Fruit fly (Drosophila melanogaster) whole organism, embryonic: ENCODE measurements around the gene Dpm1.

Experiments used
- Abd-B ChIP-seq: fragments of 200-800 bp; sonication (Bioruptor generic); optimal IDR thresholded peaks from 2 replicates; lab custom pipeline; 2018; ENCODE audit warnings: missing biosample characterization, mild to moderate bottlenecking, missing genetic modification characterization, moderate library complexity
- Bgb ChIP-seq: fragments of 200-800 bp; sonication (Bioruptor generic); IDR thresholded peaks from 2 replicates; pipeline ENCODE4 v1.3.6; 2022; ENCODE audit warnings: missing biosample characterization, missing genetic modification characterization; ENCODE audit not compliant: partially characterized antibody
- C15 ChIP-seq: fragments of 200-800 bp; sonication (Bioruptor generic); IDR thresholded peaks from 3 replicates; pipeline ENCODE4 v1.3.6; 2022; ENCODE audit warnings: missing biosample characterization, missing genetic modification characterization
- CG10321 ChIP-seq: fragments of 200-800 bp; sonication (Bioruptor generic); IDR thresholded peaks from 2 replicates; pipeline ENCODE4 v1.3.6; 2022; ENCODE audit warnings: missing biosample characterization, missing genetic modification characterization
- CG11560 ChIP-seq: fragments of 200-800 bp; sonication (Bioruptor generic); IDR thresholded peaks from 3 replicates; pipeline ENCODE4 v1.3.6; 2022; ENCODE audit warnings: missing biosample characterization, missing genetic modification characterization
- CG12104 ChIP-seq: fragments of 200-800 bp; sonication (Bioruptor generic); optimal IDR thresholded peaks from 3 replicates; lab custom pipeline; 2016; ENCODE audit warnings: missing biosample characterization, missing genetic modification characterization
- CG15269 ChIP-seq: fragments of 200-800 bp; sonication (Bioruptor generic); optimal IDR thresholded peaks from 2 replicates; lab custom pipeline; 2018; ENCODE audit warnings: missing biosample characterization, mild to moderate bottlenecking, missing genetic modification characterization, moderate library complexity
- CG1603 ChIP-seq: fragments of 200-800 bp; sonication (Bioruptor generic); optimal IDR thresholded peaks from 2 replicates; lab custom pipeline; 2019; ENCODE audit warnings: missing biosample characterization, mild to moderate bottlenecking, missing genetic modification characterization, moderate library complexity
- CG18262 ChIP-seq: fragments of 200-800 bp; optimal IDR thresholded peaks from 3 replicates; lab custom pipeline; 2019; ENCODE audit warnings: missing biosample characterization, mild to moderate bottlenecking, missing genetic modification characterization, moderate library complexity
- CG18599 ChIP-seq: fragments of 200-800 bp; sonication (Bioruptor generic); optimal IDR thresholded peaks from 3 replicates; lab custom pipeline; 2017; ENCODE audit warnings: missing biosample characterization, missing genetic modification characterization, mild to moderate bottlenecking, moderate library complexity, missing genetic modification reagents
- CG2116 ChIP-seq: fragments of 200-800 bp; sonication (Bioruptor generic); optimal IDR thresholded peaks from 3 replicates; lab custom pipeline; 2018; ENCODE audit warnings: missing biosample characterization, mild to moderate bottlenecking, missing genetic modification characterization
- CG2875 ChIP-seq: fragments of 200-800 bp; sonication (Bioruptor generic); optimal IDR thresholded peaks from 2 replicates; lab custom pipeline; 2017; ENCODE audit warnings: missing biosample characterization, mild to moderate bottlenecking, missing genetic modification characterization, missing genetic modification reagents
- CG4617 ChIP-seq: fragments of 200-800 bp; sonication (Bioruptor generic); optimal IDR thresholded peaks from 3 replicates; lab custom pipeline; 2016; ENCODE audit warnings: missing biosample characterization, missing genetic modification characterization, borderline replicate concordance
- CG6813 ChIP-seq: fragments of 200-800 bp; sonication (Bioruptor generic); optimal IDR thresholded peaks from 2 replicates; lab custom pipeline; 2017; ENCODE audit warnings: missing biosample characterization, missing genetic modification characterization, mild to moderate bottlenecking, moderate library complexity, missing genetic modification reagents
- CG8924 ChIP-seq: fragments of 200-800 bp; optimal IDR thresholded peaks from 3 replicates; lab custom pipeline; 2019; ENCODE audit warnings: missing biosample characterization, mild to moderate bottlenecking, missing genetic modification characterization, moderate library complexity
- Dfd ChIP-seq, 2 experiments: fragments of >200 bp; optimal IDR thresholded peaks; 2 replicates each; lab custom pipeline; 2017; ENCODE audit warnings: missing biosample characterization in 2 of 2, missing genetic modification characterization in 2 of 2
- Doc2 ChIP-seq: fragments of 200-800 bp; sonication (Bioruptor generic); IDR thresholded peaks from 2 replicates; pipeline ENCODE4 v1.3.6; 2022; ENCODE audit warnings: missing biosample characterization, missing genetic modification characterization
- Doc3 ChIP-seq: fragments of 200-800 bp; sonication (Bioruptor generic); IDR thresholded peaks from 3 replicates; pipeline ENCODE4 v1.3.6; 2022; ENCODE audit warnings: missing biosample characterization, missing genetic modification characterization; ENCODE audit not compliant: partially characterized antibody
- E2f1 ChIP-seq: fragments of 200-800 bp; sonication (Bioruptor generic); IDR thresholded peaks from 2 replicates; pipeline ENCODE4 v1.3.6; 2022; ENCODE audit warnings: missing biosample characterization, missing genetic modification characterization
- Elba2 ChIP-seq: fragments of 200-800 bp; sonication (Bioruptor generic); optimal IDR thresholded peaks from 3 replicates; lab custom pipeline; 2016; ENCODE audit warnings: missing biosample characterization, missing genetic modification characterization
- GATAe ChIP-seq: fragments of 200-800 bp; sonication (Bioruptor generic); conservative IDR thresholded peaks from 2 replicates; pipeline ENCODE4 v1.3.6; 2022; ENCODE audit warnings: missing biosample characterization, missing genetic modification characterization
- HLH3B ChIP-seq: fragments of 200-800 bp; sonication (Bioruptor generic); IDR thresholded peaks from 2 replicates; pipeline ENCODE4 v1.3.6; 2022; ENCODE audit warnings: missing biosample characterization, missing genetic modification characterization
- HLHmδ ChIP-seq: fragments of 200-800 bp; sonication (Bioruptor generic); optimal IDR thresholded peaks from 2 replicates; lab custom pipeline; 2018; ENCODE audit warnings: missing biosample characterization, mild to moderate bottlenecking, missing genetic modification characterization, moderate library complexity
- Hey ChIP-seq: fragments of 200-800 bp; sonication (Bioruptor generic); optimal IDR thresholded peaks from 3 replicates; lab custom pipeline; 2018; ENCODE audit warnings: missing biosample characterization, mild to moderate bottlenecking, missing genetic modification characterization
- HmgD ChIP-seq: fragments of 200-800 bp; sonication (Bioruptor generic); optimal IDR thresholded peaks from 3 replicates; lab custom pipeline; 2016; ENCODE audit warnings: missing biosample characterization, missing genetic modification characterization
- NC2β ChIP-seq: fragments of 200-800 bp; sonication (Bioruptor generic); optimal IDR thresholded peaks from 2 replicates; lab custom pipeline; 2016; ENCODE audit warnings: missing biosample characterization, missing genetic modification characterization
- NK7.1 ChIP-seq: fragments of 200-800 bp; sonication (Bioruptor generic); optimal IDR thresholded peaks from 3 replicates; lab custom pipeline; 2016; ENCODE audit warnings: missing biosample characterization, missing genetic modification characterization
- Opbp ChIP-seq: fragments of 200-800 bp; sonication (Bioruptor generic); IDR thresholded peaks from 3 replicates; pipeline ENCODE4 v1.3.6; 2022; ENCODE audit warnings: missing biosample characterization, missing genetic modification characterization; ENCODE audit not compliant: partially characterized antibody
- Optix ChIP-seq: fragments of 200-800 bp; sonication (Bioruptor generic); IDR thresholded peaks from 3 replicates; pipeline ENCODE4 v1.3.6; 2022; ENCODE audit warnings: missing biosample characterization, missing genetic modification characterization
- Pdp1 ChIP-seq, 2 experiments: fragments of 200-800 bp; sonication (Bioruptor generic); optimal IDR thresholded peaks; 3 replicates each; lab custom pipeline; 2016; ENCODE audit warnings: missing biosample characterization in 2 of 2, missing genetic modification characterization in 2 of 2, mild to moderate bottlenecking in 1 of 2, moderate library complexity in 1 of 2
- Ptx1 ChIP-seq: fragments of 200-800 bp; sonication (Bioruptor generic); IDR thresholded peaks from 2 replicates; pipeline ENCODE4 v1.3.6; 2022; ENCODE audit warnings: missing biosample characterization, missing genetic modification characterization
- Spps ChIP-seq: fragments of 200-800 bp; sonication (Bioruptor generic); optimal IDR thresholded peaks from 2 replicates; lab custom pipeline; 2018; ENCODE audit warnings: missing biosample characterization, mild to moderate bottlenecking, missing genetic modification characterization
- Trl ChIP-seq, 3 experiments: fragments of >200 bp in 2 of 3; fragments of 200-800 bp in 1 of 3; sonication (Bioruptor generic) in 1 of 3; optimal IDR thresholded peaks; 2 replicates in 1 of 3; 3 replicates in 2 of 3; lab custom pipeline; 2016 to 2017; ENCODE audit warnings: missing biosample characterization in 1 of 3, missing genetic modification characterization in 1 of 3
- ap ChIP-seq: fragments of 200-800 bp; sonication (Bioruptor generic); IDR thresholded peaks from 2 replicates; pipeline ENCODE4 v1.3.6; 2022; ENCODE audit warnings: missing biosample characterization, missing genetic modification characterization
- cas ChIP-seq: fragments of 200-800 bp; sonication (Bioruptor generic); IDR thresholded peaks from 2 replicates; pipeline ENCODE4 v1.3.6; 2022; ENCODE audit warnings: missing biosample characterization, missing genetic modification characterization
- chn ChIP-seq: fragments of 200-800 bp; sonication (Bioruptor generic); optimal IDR thresholded peaks from 2 replicates; lab custom pipeline; 2016; ENCODE audit warnings: missing biosample characterization, missing genetic modification characterization
- crp ChIP-seq, 2 experiments: fragments of 200-800 bp; sonication (Bioruptor generic); optimal IDR thresholded peaks; 2 replicates in 1 of 2; 3 replicates in 1 of 2; lab custom pipeline; 2017; ENCODE audit warnings: missing biosample characterization in 2 of 2, missing genetic modification characterization in 2 of 2, mild to moderate bottlenecking in 1 of 2, moderate library complexity in 1 of 2
- cwo ChIP-seq: fragments of 200-800 bp; sonication (Bioruptor generic); optimal IDR thresholded peaks from 3 replicates; lab custom pipeline; 2017; ENCODE audit warnings: missing biosample characterization, missing genetic modification characterization, mild to moderate bottlenecking, moderate library complexity, missing genetic modification reagents
- disco-r ChIP-seq: fragments of 200-800 bp; sonication (Bioruptor generic); optimal IDR thresholded peaks from 2 replicates; lab custom pipeline; 2016; ENCODE audit warnings: missing biosample characterization, missing genetic modification characterization
- dpn ChIP-seq, 2 experiments: fragments of 200-800 bp; sonication (Bioruptor generic); optimal IDR thresholded peaks; 3 replicates each; lab custom pipeline; 2016; ENCODE audit warnings: missing biosample characterization in 2 of 2, missing genetic modification characterization in 2 of 2
- gfzf ChIP-seq: fragments of 200-800 bp; sonication (Bioruptor generic); optimal IDR thresholded peaks from 2 replicates; lab custom pipeline; 2016; ENCODE audit warnings: missing biosample characterization, mild to moderate bottlenecking, missing genetic modification characterization, moderate library complexity
- kni ChIP-seq: fragments of 200-800 bp; sonication (Bioruptor generic); optimal IDR thresholded peaks from 3 replicates; lab custom pipeline; 2017; ENCODE audit warnings: mild to moderate bottlenecking, missing biosample characterization, missing genetic modification reagents, missing genetic modification characterization
- peb ChIP-seq: fragments of 200-800 bp; sonication (Bioruptor generic); IDR thresholded peaks from 2 replicates; pipeline ENCODE4 v1.3.6; 2022; ENCODE audit warnings: missing biosample characterization, missing genetic modification characterization
- rib ChIP-seq: fragments of 200-800 bp; sonication (Bioruptor generic); IDR thresholded peaks from 2 replicates; pipeline ENCODE4 v1.3.6; 2022; ENCODE audit warnings: missing biosample characterization, missing genetic modification characterization
- row ChIP-seq: fragments of 200-800 bp; sonication (Bioruptor generic); IDR thresholded peaks from 3 replicates; pipeline ENCODE4 v1.3.6; 2022; ENCODE audit warnings: missing biosample characterization, missing genetic modification characterization
- stwl ChIP-seq: fragments of 200-800 bp; sonication (Bioruptor generic); optimal IDR thresholded peaks from 3 replicates; lab custom pipeline; 2018; ENCODE audit warnings: missing biosample characterization, mild to moderate bottlenecking, missing genetic modification characterization, moderate library complexity
- yki ChIP-seq: fragments of >200 bp; optimal IDR thresholded peaks from 3 replicates; lab custom pipeline; 2018
- zfh2 ChIP-seq: fragments of 200-800 bp; sonication (Bioruptor generic); optimal IDR thresholded peaks from 2 replicates; lab custom pipeline; 2016; ENCODE audit warnings: missing biosample characterization, missing genetic modification characterization

Gene Dpm1

dm6 chr2L:19572496-19573317 lies 46.5 kb upstream of the Dpm1 start (continued):
- TF ChIP-seq Optix (GFP tag; lab: Robert Waterston, UW): no peak
- TF ChIP-seq GATAe: no peak; the same call in 1 of the 2 replicates
- peak; percentile 41; the same call in 1 of the 2 replicates for TF ChIP-seq E2f1
- TF ChIP-seq Trl (optimal IDR thresholded peaks at IDR 0.05; lab: Kevin White, UChicago): peak; percentile 86 to 94
- TF ChIP-seq Trl (GFP tag; optimal IDR thresholded peaks at IDR 0.05; lab: Kevin White, UChicago): peak; percentile 55
- peak; percentile 20 for TF ChIP-seq CG6813 (GFP tag; lab: Kevin White, UChicago)
- peak; percentile 65 for TF ChIP-seq CG8924 (tag; lab: Kevin White, UChicago)
- no peak for TF ChIP-seq kni
- TF ChIP-seq peb (GFP tag; lab: Robert Waterston, UW): no peak
- TF ChIP-seq HLHmδ (GFP tag; lab: Kevin White, UChicago): peak; percentile 63
- no peak for TF ChIP-seq stwl (tag; lab: Kevin White, UChicago)
- no peak for TF ChIP-seq crp (GFP tag; optimal IDR thresholded peaks at IDR 0.05; lab: Kevin White, UChicago)
- TF ChIP-seq Doc2 (GFP tag; lab: Robert Waterston, UW): no peak
- TF ChIP-seq cas (GFP tag; lab: Robert Waterston, UW): no peak
- peak; percentile 87 for TF ChIP-seq CG18599 (GFP tag; lab: Kevin White, UChicago)
- peak; percentile 44 for TF ChIP-seq Spps (tag; lab: Kevin White, UChicago)
- TF ChIP-seq row: peak; percentile 96
- peak; percentile 46 for TF ChIP-seq yki
- peak; percentile 69 for TF ChIP-seq Elba2 (GFP tag; lab: Kevin White, UChicago)
- no peak for TF ChIP-seq CG10321
- peak; percentile 24 for TF ChIP-seq NC2β
- no peak for TF ChIP-seq CG11560 (tag; lab: Robert Waterston, UW)
- TF ChIP-seq ap (GFP tag; lab: Robert Waterston, UW): no peak
- TF ChIP-seq dpn (GFP tag; optimal IDR thresholded peaks at IDR 0.05; lab: Kevin White, UChicago): peak; percentile 56 to 68
- no peak for TF ChIP-seq Hey (tag; lab: Kevin White, UChicago)
- TF ChIP-seq CG18262 (tag; lab: Kevin White, UChicago): peak; percentile 77
- TF ChIP-seq CG4617 (GFP tag; lab: Kevin White, UChicago): peak; percentile 26
- TF ChIP-seq Pdp1 (GFP tag; optimal IDR thresholded peaks at IDR 0.05; lab: Kevin White, UChicago): peak; percentile 58 to 72
- TF ChIP-seq Dfd (GFP tag; optimal IDR thresholded peaks at IDR 0.05; lab: Kevin White, UChicago): no peak
- peak; percentile 38 for TF ChIP-seq CG12104 (GFP tag; lab: Kevin White, UChicago)
- TF ChIP-seq HmgD (GFP tag; lab: Kevin White, UChicago): no peak
- TF ChIP-seq CG2875 (GFP tag; lab: Kevin White, UChicago): peak; percentile 19
- TF ChIP-seq disco-r (GFP tag; lab: Kevin White, UChicago): peak; percentile 45
- TF ChIP-seq Doc3: no peak
- TF ChIP-seq CG1603 (tag; lab: Kevin White, UChicago): peak; percentile 62
- TF ChIP-seq CG15269 (tag; lab: Kevin White, UChicago): peak; percentile 75
- TF ChIP-seq Ptx1 (GFP tag; lab: Robert Waterston, UW): peak; percentile 72
- TF ChIP-seq CG2116 (GFP tag; lab: Kevin White, UChicago): peak; percentile 16
- no peak for TF ChIP-seq Bgb (GFP tag; lab: Robert Waterston, UW)
- peak; percentile 46 for TF ChIP-seq NK7.1
- TF ChIP-seq Opbp (GFP tag; lab: Robert Waterston, UW): no peak; the same call in 2 of the 3 replicates
- no peak for TF ChIP-seq C15 (GFP tag; lab: Robert Waterston, UW)
- peak; percentile 52 for TF ChIP-seq zfh2 (GFP tag; lab: Kevin White, UChicago)
- TF ChIP-seq Abd-B (GFP tag; lab: Kevin White, UChicago): peak; percentile 49
- no peak for TF ChIP-seq gfzf
- peak; percentile 46 for TF ChIP-seq chn (GFP tag; lab: Kevin White, UChicago)
- peak; percentile 76 for TF ChIP-seq cwo (GFP tag; lab: Kevin White, UChicago)
- 0 out of 2 replicates have a peak, but pooled peaks have one; percentile 39 for TF ChIP-seq HLH3B (GFP tag; lab: Robert Waterston, UW)
- TF ChIP-seq rib (GFP tag; lab: Robert Waterston, UW): no peak
